Worm (Caenorhabditis elegans) whole organism, L4/young adult: Measurements from ENCODE around the gene F13B12.6.

ENCODE experiments used
- W03F9.2 ChIP-seq: fragments of 150-350 bp; optimal IDR thresholded peaks from 2 replicates; lab custom pipeline; 2014; ENCODE audit warnings: missing biosample characterization, missing genetic modification characterization
- dao-5 ChIP-seq: sonication (generic microtip); optimal IDR thresholded peaks from 2 replicates; lab custom pipeline; 2016; ENCODE audit warnings: missing genotype, missing genetic modification characterization, moderate library complexity, missing compliant biosample characterization
- him-1 ChIP-seq: sonication (generic microtip); optimal IDR thresholded peaks from 2 replicates; lab custom pipeline; 2016; ENCODE audit warnings: missing genotype, missing genetic modification reagents, missing genetic modification characterization, missing compliant biosample characterization

ce11 chrIV:10419896-10420295 lies 2.2 kb upstream of the F13B12.6 start:
- TF ChIP-seq him-1 (tag; lab: Kevin White, UChicago) (no peak), dao-5 (tag; lab: Kevin White, UChicago) (no peak), W03F9.2 (tag; lab: Kevin White, UChicago) (no peak)
